Worm (Caenorhabditis elegans): ENCODE data around the gene rnr-2.

DNA sequence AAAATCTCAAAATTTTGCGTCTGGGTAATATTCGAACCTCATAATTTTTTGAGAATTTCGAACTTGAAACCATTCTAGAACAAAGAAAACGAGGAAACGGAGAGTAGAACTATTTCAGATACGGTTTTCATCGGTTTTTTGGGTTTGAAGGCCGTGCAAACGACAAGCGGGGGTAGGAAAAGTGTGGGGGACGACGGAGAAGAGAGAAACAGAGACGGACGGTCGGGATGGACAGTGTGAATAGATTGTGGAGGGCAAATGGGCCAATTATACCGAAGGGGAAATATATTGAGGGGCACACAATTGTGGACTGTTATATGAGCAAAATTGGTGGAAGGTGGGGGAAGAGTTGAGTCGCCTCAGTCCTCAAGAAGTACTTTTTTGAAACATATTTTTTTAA is 4.0 kb upstream of the rnr-2 start:
- TF ChIP-seq tbx-2 (tag; optimal IDR thresholded peaks at IDR 0.05) (no peak), unc-3 (GFP tag; conservative IDR thresholded peaks at IDR 0.05) (no peak), unc-3 (tag; optimal IDR thresholded peaks at IDR 0.05) (no peak), hlh-8 (tag; optimal IDR thresholded peaks at IDR 0.05) (no peak), dmd-4 (tag; optimal IDR thresholded peaks at IDR 0.05; ENCODE audit: borderline replicate concordance) (no peak)
